Worm (Caenorhabditis elegans) whole organism, midembryonic: ENCODE data around the gene K01A2.5.

Source experiments
- T22C8.4 ChIP-seq: fragments of 200-800 bp; sonication (Bioruptor generic); IDR thresholded peaks from 2 replicates; pipeline ENCODE4 v1.3.6; 2022; ENCODE audit warnings: missing genetic modification characterization, missing compliant biosample characterization
- cog-1 ChIP-seq: sonication (generic microtip); optimal IDR thresholded peaks from 2 replicates; lab custom pipeline; 2016; ENCODE audit warnings: missing genetic modification characterization, missing compliant biosample characterization
- flt-1 ChIP-seq: fragments of 200-800 bp; sonication (Bioruptor generic); IDR thresholded peaks from 2 replicates; pipeline ENCODE4 v1.3.6; 2022; ENCODE audit warnings: missing genetic modification characterization, missing compliant biosample characterization
- klf-2 ChIP-seq: fragments of 200-800 bp; sonication (Bioruptor generic); conservative IDR thresholded peaks from 2 replicates; pipeline ENCODE4 v1.3.6; 2022; ENCODE audit warnings: missing genetic modification reagents, missing genetic modification characterization, missing compliant biosample characterization
- med-1 ChIP-seq: sonication (generic microtip); optimal IDR thresholded peaks from 2 replicates; lab custom pipeline; 2017; ENCODE audit warnings: missing genetic modification characterization, mild to moderate bottlenecking, missing compliant biosample characterization, antibody characterized with exemption, missing genetic modification reagents; ENCODE audit not compliant: insufficient read depth
- ref-1 ChIP-seq: fragments of 200-800 bp; sonication (Bioruptor generic); conservative IDR thresholded peaks from 2 replicates; pipeline ENCODE4 v1.3.6; 2022; ENCODE audit warnings: missing genetic modification reagents, missing genetic modification characterization, missing compliant biosample characterization
- tab-1 ChIP-seq: fragments of 200-800 bp; sonication (Bioruptor generic); IDR thresholded peaks from 2 replicates; pipeline ENCODE4 v1.3.6; 2022; ENCODE audit warnings: missing genetic modification characterization, missing compliant biosample characterization
- ztf-23 ChIP-seq: fragments of 200-800 bp; sonication (Bioruptor generic); IDR thresholded peaks from 2 replicates; pipeline ENCODE4 v1.3.6; 2022; ENCODE audit warnings: missing genetic modification reagents, missing genetic modification characterization, missing compliant biosample characterization
- ztf-29 ChIP-seq: fragments of 200-800 bp; sonication (Bioruptor generic); IDR thresholded peaks from 2 replicates; pipeline ENCODE4 v1.3.6; 2022; ENCODE audit warnings: missing genetic modification reagents, missing genetic modification characterization, missing compliant biosample characterization

Gene K01A2.5

DNA sequence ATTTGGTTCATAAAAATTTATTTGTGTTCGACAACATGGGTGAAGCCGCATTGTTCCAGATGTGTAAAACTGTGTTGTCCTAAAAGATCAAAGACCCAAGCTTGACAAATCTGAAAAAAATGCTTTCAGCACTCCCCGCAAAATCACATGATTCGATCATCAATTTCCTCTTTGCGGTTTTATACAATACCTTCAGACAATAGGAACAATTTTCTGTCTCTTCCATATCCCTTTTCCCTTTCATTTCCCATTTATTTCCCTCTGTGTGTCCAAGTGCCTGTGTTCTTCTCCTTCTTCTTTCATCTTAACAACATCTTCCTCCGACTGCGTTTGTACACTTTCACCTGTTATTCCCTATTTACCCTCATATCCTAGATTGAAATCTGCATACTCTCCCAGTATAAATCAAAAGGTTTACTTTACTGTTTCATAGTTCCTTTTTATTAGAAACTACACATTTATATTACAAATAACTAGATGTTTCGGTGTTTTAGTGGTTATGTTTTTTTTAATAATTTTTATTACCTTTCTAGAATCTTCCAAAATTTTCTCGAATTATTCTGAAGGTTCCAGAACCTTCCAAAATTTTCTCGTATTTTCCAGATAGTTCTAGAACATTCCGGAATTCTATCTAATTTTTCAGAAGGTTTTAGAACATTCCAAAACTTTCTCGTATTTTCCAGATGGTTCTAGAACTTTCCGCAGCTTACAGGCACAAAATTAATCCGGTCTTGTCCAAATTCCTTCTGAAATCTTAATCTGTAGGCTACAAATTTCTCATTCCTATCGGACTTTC lies at the start of gene K01A2.5:
Gene K01A2.5, plus strand, starts transcription at position 297 of the 796 bp plus-strand sequence.
- TF ChIP-seq cog-1 (peak; percentile 22), ztf-23 (GFP tag; lab: Robert Waterston, UW) (no peak)

DNA sequence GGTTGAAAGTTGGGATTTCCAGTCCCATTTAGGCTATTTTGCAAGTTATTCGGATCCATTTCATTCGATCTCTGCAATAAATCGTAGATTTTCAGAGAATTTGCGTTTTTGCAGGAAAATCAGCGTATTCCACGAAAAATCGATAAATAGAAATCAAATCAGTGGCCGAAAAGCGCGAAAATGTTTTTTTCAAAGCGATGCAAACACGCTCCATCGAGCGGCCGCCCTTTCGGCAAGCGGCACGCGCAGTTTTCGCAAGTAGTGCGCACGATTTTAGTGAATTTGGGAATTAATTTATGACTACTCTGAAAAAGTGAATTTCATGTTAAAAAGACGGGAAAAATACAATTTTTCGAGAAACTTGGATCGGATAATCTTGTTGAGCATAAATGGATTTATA lies 45.9 kb upstream of the K01A2.5 start:
- TF ChIP-seq med-1 (GFP tag; lab: Kevin White, UChicago): peak; percentile 83
- peak; percentile 88 for TF ChIP-seq cog-1
- TF ChIP-seq klf-2 (GFP tag; lab: Robert Waterston, UW): peak; percentile 58
- TF ChIP-seq ref-1 (GFP tag; lab: Robert Waterston, UW): peak; percentile 55; the same call in 1 of the 2 replicates
- TF ChIP-seq ztf-29 (GFP tag; lab: Robert Waterston, UW): peak; percentile 84
- TF ChIP-seq T22C8.4 (GFP tag; lab: Robert Waterston, UW): peak; percentile 93
- peak; percentile 82 for TF ChIP-seq tab-1
- TF ChIP-seq ztf-23 (GFP tag; lab: Robert Waterston, UW): peak; percentile 87
- peak; percentile 89 for TF ChIP-seq flt-1 (GFP tag; lab: Robert Waterston, UW)

DNA sequence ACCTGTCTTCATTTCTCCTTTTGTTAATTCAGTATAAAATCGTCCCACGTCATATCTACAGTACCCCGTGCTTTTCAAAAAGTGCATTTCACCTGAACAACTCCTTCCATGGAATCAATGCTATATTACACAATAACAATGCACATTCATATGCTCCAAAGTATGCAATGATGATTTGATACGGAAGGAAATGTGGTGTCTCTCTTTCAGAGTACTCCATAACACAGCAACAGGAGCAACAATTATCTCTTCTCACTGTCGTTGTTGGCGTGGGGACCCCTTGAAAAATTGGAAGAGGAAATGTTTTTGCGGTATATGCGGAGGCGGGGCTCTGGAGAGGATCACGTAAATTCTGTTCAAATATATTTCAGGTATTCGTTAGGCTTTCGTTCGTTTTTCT lies 43.6 kb upstream of the K01A2.5 start, which contains the start of gene cat-2:
Gene cat-2, plus strand, starts transcription at position 301 of the 400 bp plus-strand sequence.
- no peak for TF ChIP-seq klf-2 (GFP tag; lab: Robert Waterston, UW)

DNA sequence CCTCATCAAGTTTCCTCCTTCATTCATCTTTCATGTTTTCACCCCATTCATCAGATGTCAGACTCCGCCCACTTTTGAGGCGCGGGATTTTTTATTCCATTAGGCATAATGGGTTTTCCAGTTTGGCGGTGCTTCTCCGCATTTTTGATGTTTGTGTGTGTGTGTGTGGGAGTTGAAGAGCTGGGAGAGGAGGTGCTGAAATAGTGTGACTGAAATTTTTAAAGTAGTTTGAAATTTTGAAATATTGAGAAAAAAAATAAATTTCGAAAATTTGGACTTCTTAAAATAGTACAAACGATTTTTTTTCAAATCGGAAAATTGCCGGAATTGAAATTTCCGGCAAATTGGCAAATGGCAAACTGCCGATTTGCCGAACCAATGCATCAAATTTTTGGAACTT lies 37.5 kb upstream of the K01A2.5 start, which contains the start of gene scc-2:
Gene scc-2, minus strand, starts transcription at position 101 of the 400 bp plus-strand sequence.
- TF ChIP-seq ref-1 (GFP tag; lab: Robert Waterston, UW): no peak
- TF ChIP-seq klf-2 (GFP tag; lab: Robert Waterston, UW): no peak
- no peak for TF ChIP-seq ztf-29 (GFP tag; lab: Robert Waterston, UW)
- no peak for TF ChIP-seq ztf-23 (GFP tag; lab: Robert Waterston, UW)
- TF ChIP-seq flt-1 (GFP tag; lab: Robert Waterston, UW): no peak
- no peak for TF ChIP-seq T22C8.4 (GFP tag; lab: Robert Waterston, UW)
- no peak for TF ChIP-seq cog-1
- TF ChIP-seq tab-1: no peak
- no peak for TF ChIP-seq med-1 (GFP tag; lab: Kevin White, UChicago)

DNA sequence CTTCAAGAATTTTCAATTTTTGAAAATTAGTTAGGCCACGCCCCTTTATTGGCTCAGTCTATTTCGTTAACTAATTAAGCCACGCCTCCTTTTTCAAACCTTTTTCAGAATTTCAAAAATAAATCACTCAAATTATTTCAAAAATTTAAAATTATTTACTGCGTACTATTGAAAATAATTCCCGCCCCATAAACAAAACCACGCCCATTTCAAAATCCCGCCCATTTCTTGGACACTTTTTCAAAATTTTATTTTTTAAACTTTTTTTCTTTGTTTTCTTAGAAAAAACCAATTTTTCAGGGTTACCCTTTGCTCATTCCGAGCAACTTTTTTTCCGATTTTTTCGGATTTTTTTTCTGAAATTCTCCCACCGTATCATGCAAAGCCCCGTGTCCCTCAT lies 37.0 kb upstream of the K01A2.5 start, which contains the start of gene B0432.14:
Gene B0432.14, plus strand, starts transcription at position 301 of the 400 bp plus-strand sequence.
- TF ChIP-seq med-1 (GFP tag; lab: Kevin White, UChicago) (no peak), ztf-23 (GFP tag; lab: Robert Waterston, UW) (no peak), T22C8.4 (GFP tag; lab: Robert Waterston, UW) (no peak), ztf-29 (GFP tag; lab: Robert Waterston, UW) (no peak), ref-1 (GFP tag; lab: Robert Waterston, UW) (no peak), cog-1 (no peak), tab-1 (no peak), klf-2 (GFP tag; lab: Robert Waterston, UW) (no peak), flt-1 (GFP tag; lab: Robert Waterston, UW) (no peak)

DNA sequence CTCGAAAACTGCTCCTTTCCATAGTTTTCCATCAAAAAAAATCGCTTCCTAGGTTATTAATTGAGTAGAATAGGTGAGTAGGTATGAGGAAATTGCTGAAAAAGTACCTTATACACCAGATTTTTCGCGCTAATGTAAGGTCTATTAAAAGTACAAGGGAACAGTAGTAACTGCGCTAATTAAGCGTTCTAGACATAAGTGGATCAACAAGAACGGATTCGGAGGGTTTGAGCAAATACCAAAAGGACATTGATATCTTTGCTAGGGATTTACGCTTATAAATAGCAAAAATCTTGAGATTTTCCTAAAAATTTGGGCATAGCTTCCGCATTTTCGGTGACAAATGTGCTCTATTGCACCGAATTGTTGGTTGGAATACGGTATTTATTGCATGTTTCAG lies 27.2 kb upstream of the K01A2.5 start, which contains the start of gene B0432.7:
Gene B0432.7, minus strand, starts transcription at position 101 of the 400 bp plus-strand sequence.
- TF ChIP-seq T22C8.4 (GFP tag; lab: Robert Waterston, UW) (no peak), ztf-29 (GFP tag; lab: Robert Waterston, UW) (no peak), med-1 (GFP tag; lab: Kevin White, UChicago) (no peak), ref-1 (GFP tag; lab: Robert Waterston, UW) (no peak), ztf-23 (GFP tag; lab: Robert Waterston, UW) (no peak), tab-1 (no peak), klf-2 (GFP tag; lab: Robert Waterston, UW) (no peak), flt-1 (GFP tag; lab: Robert Waterston, UW) (no peak), cog-1 (no peak)

DNA sequence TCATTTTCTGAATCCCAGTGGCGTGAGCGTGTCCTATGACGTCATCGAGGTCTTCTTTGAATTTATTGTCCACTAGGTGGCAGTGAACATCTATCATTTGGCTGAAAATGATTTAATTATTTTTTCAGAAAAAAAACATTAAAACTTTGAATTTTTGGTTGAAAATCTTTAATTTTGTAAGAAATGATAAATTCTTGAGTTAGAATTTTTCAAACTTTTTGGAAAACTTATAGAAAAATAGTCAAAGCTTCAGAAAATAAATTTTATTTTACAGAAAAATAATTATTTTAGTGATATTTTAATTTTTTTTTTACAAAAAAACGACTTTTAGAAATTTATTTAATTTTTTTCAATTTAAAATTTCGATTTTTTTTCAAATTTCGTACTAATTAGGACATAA lies 22.4 kb upstream of the K01A2.5 start, which contains the start of gene B0432.8:
Gene B0432.8, minus strand, starts transcription at position 101 of the 400 bp plus-strand sequence.
- TF ChIP-seq cog-1: no peak
- no peak for TF ChIP-seq ztf-29 (GFP tag; lab: Robert Waterston, UW)
- TF ChIP-seq ref-1 (GFP tag; lab: Robert Waterston, UW): no peak
- no peak for TF ChIP-seq klf-2 (GFP tag; lab: Robert Waterston, UW)
- TF ChIP-seq med-1 (GFP tag; lab: Kevin White, UChicago): no peak
- no peak for TF ChIP-seq ztf-23 (GFP tag; lab: Robert Waterston, UW)
- no peak for TF ChIP-seq flt-1 (GFP tag; lab: Robert Waterston, UW)
- no peak for TF ChIP-seq T22C8.4 (GFP tag; lab: Robert Waterston, UW)
- TF ChIP-seq tab-1: no peak

DNA sequence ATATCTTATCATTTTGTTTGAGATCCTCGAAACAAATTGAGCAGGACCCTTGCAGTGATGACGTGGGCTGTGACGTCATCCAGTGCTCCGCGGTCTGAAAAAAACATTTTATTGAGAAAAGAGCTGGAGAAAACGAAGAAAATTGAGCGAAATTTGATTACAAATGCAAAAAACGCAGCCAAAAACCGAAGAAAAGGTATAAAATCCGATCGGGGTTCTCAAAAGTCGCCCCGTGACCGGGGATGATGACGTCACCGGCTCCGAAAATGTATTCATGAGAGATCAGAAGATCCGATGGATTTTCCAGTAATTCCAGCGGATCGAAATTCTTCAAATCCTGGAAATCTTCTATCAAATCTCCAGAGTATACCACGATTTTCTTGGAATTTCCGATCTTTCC lies 18.6 kb upstream of the K01A2.5 start, which contains the start of gene trul-1:
Gene trul-1, minus strand, starts transcription at position 101 of the 400 bp plus-strand sequence.
- TF ChIP-seq T22C8.4 (GFP tag; lab: Robert Waterston, UW) (no peak), ztf-29 (GFP tag; lab: Robert Waterston, UW) (no peak), cog-1 (no peak), ztf-23 (GFP tag; lab: Robert Waterston, UW) (no peak), flt-1 (GFP tag; lab: Robert Waterston, UW) (no peak), ref-1 (GFP tag; lab: Robert Waterston, UW) (no peak), tab-1 (no peak), klf-2 (GFP tag; lab: Robert Waterston, UW) (no peak), med-1 (GFP tag; lab: Kevin White, UChicago) (no peak)

DNA sequence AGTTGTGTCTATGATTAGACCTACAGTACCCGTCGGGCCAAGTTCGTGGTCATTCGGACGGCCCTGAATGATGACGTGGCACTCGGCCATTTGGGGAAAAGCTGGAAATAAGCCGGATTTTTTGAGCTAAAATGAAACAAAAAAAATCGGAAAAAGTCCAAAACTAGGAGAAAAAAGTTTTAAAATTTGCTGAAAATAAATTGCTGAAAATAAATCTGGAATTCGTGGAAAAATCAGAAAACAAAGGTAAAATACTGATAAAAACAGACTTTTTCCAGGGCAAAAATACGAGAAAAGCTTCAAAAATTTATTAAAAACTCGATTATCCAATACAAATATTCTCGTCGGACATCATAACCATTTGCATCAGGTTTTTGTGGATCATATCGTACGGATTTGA lies 17.5 kb upstream of the K01A2.5 start, which contains the start of gene B0432.9:
Gene B0432.9, minus strand, starts transcription at position 101 of the 400 bp plus-strand sequence.
- TF ChIP-seq ref-1 (GFP tag; lab: Robert Waterston, UW) (no peak), cog-1 (no peak), flt-1 (GFP tag; lab: Robert Waterston, UW) (no peak), med-1 (GFP tag; lab: Kevin White, UChicago) (no peak), T22C8.4 (GFP tag; lab: Robert Waterston, UW) (no peak), ztf-23 (GFP tag; lab: Robert Waterston, UW) (no peak), ztf-29 (GFP tag; lab: Robert Waterston, UW) (no peak), klf-2 (GFP tag; lab: Robert Waterston, UW) (no peak), tab-1 (no peak)
